Fruit fly (Drosophila melanogaster): ENCODE data around the gene Arp5.

DNA sequence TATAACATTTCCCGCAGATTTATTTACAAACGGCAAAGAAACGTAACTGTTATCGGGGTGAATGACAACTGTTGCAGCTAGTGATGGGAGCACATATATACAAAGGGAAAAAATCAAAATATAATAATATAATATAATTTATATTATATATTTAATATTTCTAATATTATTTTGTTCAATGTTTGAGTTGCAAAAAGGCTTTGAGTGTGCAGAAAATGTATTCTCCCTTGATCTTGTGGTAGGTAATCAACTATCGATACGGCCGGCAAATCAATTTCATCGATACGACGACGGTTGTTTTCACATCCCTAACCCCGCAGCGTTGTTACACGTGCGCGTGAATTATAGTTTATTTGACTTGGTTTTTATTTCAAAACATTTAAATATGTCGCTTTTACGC is 38.1 kb downstream of the Arp5 start, which contains the start of the genes mTerf5 and Non3:
- TF ChIP-seq CG1792 (GFP tag; optimal IDR thresholded peaks at IDR 0.05) (no peak), CG10565 (GFP tag; optimal IDR thresholded peaks at IDR 0.05) (no peak), CG14965 (GFP tag; optimal IDR thresholded peaks at IDR 0.05; ENCODE audit: borderline replicate concordance) (no peak)
